Worm (Caenorhabditis elegans) whole organism, early embryonic: ENCODE measurements around the gene srh-140.

ENCODE experiments used
- B0310.2 ChIP-seq: sonication (generic microtip); optimal IDR thresholded peaks from 2 replicates; lab custom pipeline; 2016; ENCODE audit warnings: mild to moderate bottlenecking, missing genetic modification characterization, missing compliant biosample characterization
- F13C5.2 ChIP-seq: sonication (generic microtip); optimal IDR thresholded peaks from 2 replicates; lab custom pipeline; 2017; ENCODE audit warnings: mild to moderate bottlenecking, missing genetic modification characterization, inconsistent platforms, missing compliant biosample characterization
- aly-1 ChIP-seq: sonication (generic microtip); optimal IDR thresholded peaks from 2 replicates; lab custom pipeline; 2016; ENCODE audit warnings: missing genetic modification characterization, missing compliant biosample characterization
- ama-1 ChIP-seq: fragments of 150-350 bp; optimal IDR thresholded peaks from 2 replicates; lab custom pipeline; 2014
- ceh-13 ChIP-seq: fragments of 200-800 bp; sonication (Bioruptor generic); optimal IDR thresholded peaks from 2 replicates; lab custom pipeline; 2018; ENCODE audit warnings: mild to moderate bottlenecking, missing genetic modification characterization, missing compliant biosample characterization
- ceh-36 ChIP-seq: sonication (generic microtip); optimal IDR thresholded peaks from 2 replicates; lab custom pipeline; 2016; ENCODE audit warnings: missing genetic modification characterization, inconsistent platforms, missing compliant biosample characterization
- ets-7 ChIP-seq: sonication (generic microtip); optimal IDR thresholded peaks from 2 replicates; lab custom pipeline; 2016; ENCODE audit warnings: missing genotype, missing genetic modification characterization, missing compliant biosample characterization
- flt-1 ChIP-seq: fragments of 200-800 bp; sonication (Bioruptor generic); IDR thresholded peaks from 2 replicates; pipeline ENCODE4 v1.3.6; 2022; ENCODE audit warnings: missing genetic modification characterization, missing compliant biosample characterization
- hmbx-1 ChIP-seq: sonication (generic microtip); optimal IDR thresholded peaks from 2 replicates; lab custom pipeline; 2016; ENCODE audit warnings: mild to moderate bottlenecking, missing genetic modification characterization, missing compliant biosample characterization
- hmg-4 ChIP-seq: fragments of 200-800 bp; sonication (Bioruptor generic); optimal IDR thresholded peaks from 2 replicates; lab custom pipeline; 2018; ENCODE audit warnings: mild to moderate bottlenecking, missing genetic modification characterization, missing compliant biosample characterization
- hnd-1 ChIP-seq: sonication (generic microtip); optimal IDR thresholded peaks from 2 replicates; lab custom pipeline; 2016; ENCODE audit warnings: missing genetic modification characterization, missing compliant biosample characterization
- pes-1 ChIP-seq: fragments of 200-800 bp; sonication (Bioruptor generic); IDR thresholded peaks from 2 replicates; pipeline ENCODE4 v1.3.6; 2022; ENCODE audit warnings: missing genetic modification reagents, missing genetic modification characterization, missing compliant biosample characterization
- scrt-1 ChIP-seq: fragments of 200-800 bp; sonication (Bioruptor generic); IDR thresholded peaks from 2 replicates; pipeline ENCODE4 v1.3.6; 2022; ENCODE audit warnings: missing genetic modification characterization, missing compliant biosample characterization
- sea-1 ChIP-seq: fragments of 200-800 bp; sonication (Bioruptor generic); conservative IDR thresholded peaks from 2 replicates; pipeline ENCODE4 v1.3.6; 2022; ENCODE audit warnings: missing genetic modification characterization, missing compliant biosample characterization
- tbx-11 ChIP-seq: fragments of 200-800 bp; sonication (Bioruptor generic); IDR thresholded peaks from 2 replicates; pipeline ENCODE4 v1.3.6; 2022; ENCODE audit warnings: missing genetic modification characterization, missing compliant biosample characterization
- tbx-37 ChIP-seq: fragments of 200-800 bp; sonication (Bioruptor generic); conservative IDR thresholded peaks from 2 replicates; pipeline ENCODE4 v1.3.6; 2022; ENCODE audit warnings: missing genetic modification reagents, missing genetic modification characterization, missing compliant biosample characterization
- tra-4 ChIP-seq: sonication (generic microtip); optimal IDR thresholded peaks from 2 replicates; lab custom pipeline; 2017; ENCODE audit warnings: missing genetic modification characterization, missing compliant biosample characterization

srh-140 gene

ce11 chrV:15698099-15698498 is 23.9 kb upstream of the srh-140 start, which contains the start of gene srx-29:
Gene srx-29, minus strand, starts transcription at chrV:15698199.
- no peak for TF ChIP-seq F13C5.2 (tag; lab: Kevin White, UChicago)
- no peak for TF ChIP-seq B0310.2 (tag; lab: Kevin White, UChicago)
- TF ChIP-seq ama-1 (lab: Kevin White, UChicago): no peak
- no peak for TF ChIP-seq ceh-13
- TF ChIP-seq hmbx-1 (tag; lab: Kevin White, UChicago): no peak
- TF ChIP-seq hmg-4: no peak
- TF ChIP-seq sea-1 (GFP tag; lab: Robert Waterston, UW): no peak
- TF ChIP-seq scrt-1 (GFP tag; lab: Robert Waterston, UW): no peak
- no peak for TF ChIP-seq tbx-11 (GFP tag; lab: Robert Waterston, UW)
- TF ChIP-seq ceh-36 (tag; lab: Kevin White, UChicago): no peak
- TF ChIP-seq aly-1 (tag; lab: Kevin White, UChicago): no peak
- TF ChIP-seq flt-1 (GFP tag; lab: Robert Waterston, UW): no peak
- no peak for TF ChIP-seq tbx-37 (GFP tag; lab: Robert Waterston, UW)
- no peak for TF ChIP-seq pes-1
- TF ChIP-seq ets-7: no peak
- no peak for TF ChIP-seq hnd-1 (tag; lab: Kevin White, UChicago)
- TF ChIP-seq tra-4 (tag; lab: Kevin White, UChicago): no peak

- no peak for TF ChIP-seq tra-4 (tag; lab: Kevin White, UChicago)
- TF ChIP-seq aly-1 (tag; lab: Kevin White, UChicago): no peak
- no peak for TF ChIP-seq scrt-1 (GFP tag; lab: Robert Waterston, UW)
- TF ChIP-seq F13C5.2 (tag; lab: Kevin White, UChicago): no peak
- TF ChIP-seq pes-1: no peak
- TF ChIP-seq ets-7: no peak
- no peak for TF ChIP-seq hmg-4
- no peak for TF ChIP-seq flt-1 (GFP tag; lab: Robert Waterston, UW)
- TF ChIP-seq ceh-36 (tag; lab: Kevin White, UChicago): no peak
- TF ChIP-seq hnd-1 (tag; lab: Kevin White, UChicago): no peak
- TF ChIP-seq ama-1 (lab: Kevin White, UChicago): no peak
- TF ChIP-seq hmbx-1 (tag; lab: Kevin White, UChicago): no peak
- TF ChIP-seq tbx-37 (GFP tag; lab: Robert Waterston, UW): no peak
Observed at ce11 chrV:15699799-15700198, 22.2 kb upstream of the srh-140 start, which contains the start of gene nhr-199. Gene nhr-199, minus strand, starts transcription at chrV:15699899.

- TF ChIP-seq sea-1 (GFP tag; lab: Robert Waterston, UW): no peak
- TF ChIP-seq hmbx-1 (tag; lab: Kevin White, UChicago): no peak
- no peak for TF ChIP-seq tbx-37 (GFP tag; lab: Robert Waterston, UW)
- TF ChIP-seq ceh-36 (tag; lab: Kevin White, UChicago): no peak
- no peak for TF ChIP-seq pes-1
- TF ChIP-seq ama-1 (lab: Kevin White, UChicago): no peak
- TF ChIP-seq tra-4 (tag; lab: Kevin White, UChicago): no peak
Observed at ce11 chrV:15702263-15702662, 19.7 kb upstream of the srh-140 start, which contains the start of gene nhr-53. Gene nhr-53, minus strand, starts transcription at chrV:15702363.

- TF ChIP-seq sea-1 (GFP tag; lab: Robert Waterston, UW) (no peak), tbx-11 (GFP tag; lab: Robert Waterston, UW) (no peak), ceh-13 (no peak)
Observed at ce11 chrV:15704745-15705144, 17.2 kb upstream of the srh-140 start, which contains the start of gene twk-34. Gene twk-34, plus strand, starts transcription at chrV:15704960.

ce11 chrV:15707982-15708381 is 14.0 kb upstream of the srh-140 start:
- TF ChIP-seq ama-1 (lab: Kevin White, UChicago): no peak
- TF ChIP-seq aly-1 (tag; lab: Kevin White, UChicago): no peak
- no peak for TF ChIP-seq hmg-4

- no peak for TF ChIP-seq tbx-11 (GFP tag; lab: Robert Waterston, UW)
- TF ChIP-seq scrt-1 (GFP tag; lab: Robert Waterston, UW): no peak
- TF ChIP-seq hmg-4: no peak
- no peak for TF ChIP-seq tra-4 (tag; lab: Kevin White, UChicago)
- no peak for TF ChIP-seq aly-1 (tag; lab: Kevin White, UChicago)
- no peak for TF ChIP-seq hnd-1 (tag; lab: Kevin White, UChicago)
- TF ChIP-seq sea-1 (GFP tag; lab: Robert Waterston, UW): no peak
- no peak for TF ChIP-seq ceh-36 (tag; lab: Kevin White, UChicago)
- TF ChIP-seq ets-7: no peak
- no peak for TF ChIP-seq ama-1 (lab: Kevin White, UChicago)
- no peak for TF ChIP-seq flt-1 (GFP tag; lab: Robert Waterston, UW)
- no peak for TF ChIP-seq hmbx-1 (tag; lab: Kevin White, UChicago)
- TF ChIP-seq tbx-37 (GFP tag; lab: Robert Waterston, UW): no peak
- TF ChIP-seq pes-1: no peak
- no peak for TF ChIP-seq ceh-13
- TF ChIP-seq F13C5.2 (tag; lab: Kevin White, UChicago): no peak
- no peak for TF ChIP-seq B0310.2 (tag; lab: Kevin White, UChicago)
Observed at ce11 chrV:15710401-15710800, 11.6 kb upstream of the srh-140 start, which contains the start of gene Y6E2A.1. Gene Y6E2A.1, minus strand, starts transcription at chrV:15710501.

ce11 chrV:15711898-15712297 is 10.1 kb upstream of the srh-140 start, which contains the start of gene str-101:
Gene str-101, minus strand, starts transcription at chrV:15711998.
- TF ChIP-seq ceh-36 (tag; lab: Kevin White, UChicago) (no peak), hmg-4 (no peak), hmbx-1 (tag; lab: Kevin White, UChicago) (no peak), tbx-11 (GFP tag; lab: Robert Waterston, UW) (no peak), pes-1 (no peak), ama-1 (lab: Kevin White, UChicago) (no peak), aly-1 (tag; lab: Kevin White, UChicago) (no peak), hnd-1 (tag; lab: Kevin White, UChicago) (no peak)

ce11 chrV:15712385-15712784 is 9.6 kb upstream of the srh-140 start:
- TF ChIP-seq tbx-11 (GFP tag; lab: Robert Waterston, UW): no peak
- TF ChIP-seq sea-1 (GFP tag; lab: Robert Waterston, UW): no peak
- TF ChIP-seq pes-1: no peak
- no peak for TF ChIP-seq ceh-36 (tag; lab: Kevin White, UChicago)
- no peak for TF ChIP-seq tra-4 (tag; lab: Kevin White, UChicago)
- TF ChIP-seq B0310.2 (tag; lab: Kevin White, UChicago): no peak
- no peak for TF ChIP-seq F13C5.2 (tag; lab: Kevin White, UChicago)
- TF ChIP-seq hmg-4: no peak
- TF ChIP-seq aly-1 (tag; lab: Kevin White, UChicago): no peak
- no peak for TF ChIP-seq scrt-1 (GFP tag; lab: Robert Waterston, UW)
- no peak for TF ChIP-seq ama-1 (lab: Kevin White, UChicago)
- TF ChIP-seq ceh-13: no peak
